Worm (Caenorhabditis elegans) whole organism, L2 larva: Measurements from ENCODE around the gene brc-2.

Source experiments
- F13H6.1 ChIP-seq: sonication (generic microtip); optimal IDR thresholded peaks from 2 replicates; lab custom pipeline; 2016; ENCODE audit warnings: missing genetic modification characterization, missing compliant biosample characterization
- aly-2 ChIP-seq: fragments of 150-350 bp; optimal IDR thresholded peaks from 2 replicates; lab custom pipeline; 2014; ENCODE audit warnings: missing biosample characterization, missing genetic modification characterization
- ama-1 ChIP-seq: fragments of 150-350 bp; optimal IDR thresholded peaks from 2 replicates; lab custom pipeline; 2018; ENCODE audit warnings: inconsistent platforms
- egl-27 ChIP-seq: sonication (generic microtip); optimal IDR thresholded peaks from 3 replicates; lab custom pipeline; 2017; ENCODE audit warnings: missing biosample characterization, missing genetic modification reagents, missing genetic modification characterization
- lsy-2 ChIP-seq, 2 experiments: fragments of 150-350 bp in 1 of 2; sonication (generic microtip) in 1 of 2; optimal IDR thresholded peaks; 2 replicates each; lab custom pipeline; 2014 to 2017; ENCODE audit warnings: missing biosample characterization in 2 of 2, missing genetic modification characterization in 2 of 2
- mdl-1 ChIP-seq, 2 experiments: fragments of 150-350 bp in 1 of 2; sonication (generic microtip) in 1 of 2; optimal IDR thresholded peaks; 2 replicates each; lab custom pipeline; 2017; ENCODE audit warnings: missing biosample characterization in 2 of 2, missing genetic modification characterization in 2 of 2
- nhr-237 ChIP-seq: fragments of 150-350 bp; optimal IDR thresholded peaks from 2 replicates; lab custom pipeline; 2014; ENCODE audit warnings: missing biosample characterization, missing genetic modification characterization
- skn-1 ChIP-seq: sonication (generic microtip); optimal IDR thresholded peaks from 2 replicates; lab custom pipeline; 2017; ENCODE audit warnings: missing biosample characterization, missing genetic modification characterization
- sma-3 ChIP-seq: sonication (generic microtip); optimal IDR thresholded peaks from 2 replicates; lab custom pipeline; 2016; ENCODE audit warnings: missing genetic modification reagents, missing genetic modification characterization, missing compliant biosample characterization
- snpc-4 ChIP-seq: fragments of 150-350 bp; optimal IDR thresholded peaks from 2 replicates; lab custom pipeline; 2014; ENCODE audit warnings: missing biosample characterization, missing genetic modification characterization
- unc-39 ChIP-seq: fragments of 150-350 bp; optimal IDR thresholded peaks from 2 replicates; lab custom pipeline; 2014; ENCODE audit warnings: missing biosample characterization, missing genetic modification characterization
- unc-55 ChIP-seq: fragments of 150-350 bp; sonication (generic microtip); optimal IDR thresholded peaks from 3 replicates; lab custom pipeline; 2014; ENCODE audit warnings: missing biosample characterization, missing genetic modification reagents, missing genetic modification characterization
- unc-62 ChIP-seq: fragments of 150-350 bp; optimal IDR thresholded peaks from 2 replicates; lab custom pipeline; 2014; ENCODE audit warnings: missing biosample characterization, missing genetic modification reagents, missing genetic modification characterization
- ztf-4 ChIP-seq: fragments of 150-350 bp; optimal IDR thresholded peaks from 2 replicates; lab custom pipeline; 2014; ENCODE audit warnings: missing biosample characterization, missing genetic modification characterization

DNA sequence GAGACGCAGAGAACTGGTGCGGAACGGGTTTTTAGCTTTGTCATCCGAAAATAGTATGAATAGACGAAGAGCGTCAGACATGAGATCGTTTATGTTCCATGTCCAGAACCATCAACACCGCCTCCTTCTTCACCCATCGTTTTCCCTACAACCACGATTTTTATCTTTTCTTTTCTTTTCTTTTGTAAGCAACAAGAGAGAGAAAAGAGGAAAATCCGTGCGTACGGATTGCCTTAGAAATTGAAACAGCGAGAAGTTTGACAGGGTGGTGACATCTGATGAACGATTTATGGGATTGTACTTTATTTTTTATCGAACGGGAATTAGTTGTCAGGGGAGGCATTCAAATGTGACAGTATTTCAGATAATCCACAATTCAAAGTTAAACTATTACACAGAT lies 42.8 kb upstream of the brc-2 start, which contains the start of gene abu-13:
- no peak for TF ChIP-seq sma-3 (GFP tag; lab: Kevin White, UChicago)
- no peak for TF ChIP-seq aly-2 (tag; lab: Kevin White, UChicago)
- no peak for TF ChIP-seq snpc-4 (tag; lab: Kevin White, UChicago)
- no peak for TF ChIP-seq F13H6.1 (tag; lab: Kevin White, UChicago)
- TF ChIP-seq ama-1 (lab: Kevin White, UChicago), result no peak
- no peak for TF ChIP-seq unc-39
- no peak for TF ChIP-seq nhr-237
- no peak for TF ChIP-seq egl-27 (tag; lab: Kevin White, UChicago)
- no peak for TF ChIP-seq ztf-4 (tag; lab: Kevin White, UChicago)
- no peak for TF ChIP-seq unc-55
- TF ChIP-seq mdl-1 (tag; optimal IDR thresholded peaks at IDR 0.05; lab: Kevin White, UChicago), result no peak
- TF ChIP-seq unc-62 (GFP tag; lab: Kevin White, UChicago), result no peak
- TF ChIP-seq lsy-2 (tag; optimal IDR thresholded peaks at IDR 0.05; lab: Kevin White, UChicago), result no peak
- no peak for TF ChIP-seq skn-1 (tag; lab: Kevin White, UChicago)
